Worm (Caenorhabditis elegans) whole organism, L4 larva: ENCODE measurements around the gene ser-2.

Source experiments
- D1046.2 ChIP-seq: fragments of 200-800 bp; sonication (Bioruptor generic); IDR thresholded peaks from 2 replicates; pipeline ENCODE4 v1.3.6; 2022; ENCODE audit warnings: missing genetic modification characterization, missing compliant biosample characterization
- F37D6.2 ChIP-seq: sonication (generic microtip); optimal IDR thresholded peaks from 2 replicates; lab custom pipeline; 2016; ENCODE audit warnings: mild to moderate bottlenecking, missing genetic modification characterization, missing compliant biosample characterization
- F44E2.7 ChIP-seq: fragments of 200-800 bp; sonication (Bioruptor generic); IDR thresholded peaks from 2 replicates; pipeline ENCODE4 v2.1.2; 2022; ENCODE audit warnings: missing genetic modification characterization, missing compliant biosample characterization
- R02D3.7 ChIP-seq: fragments of 150-350 bp; sonication (generic microtip); optimal IDR thresholded peaks from 3 replicates; lab custom pipeline; 2014; ENCODE audit warnings: missing biosample characterization, missing genetic modification characterization
- Y48G9A.11 ChIP-seq: fragments of 200-800 bp; sonication (Bioruptor generic); IDR thresholded peaks from 2 replicates; pipeline ENCODE4 v1.3.6; 2022; ENCODE audit warnings: missing genetic modification reagents, missing genetic modification characterization, missing compliant biosample characterization
- Y5F2A.4 ChIP-seq: fragments of 200-800 bp; sonication (Bioruptor generic); optimal IDR thresholded peaks from 2 replicates; lab custom pipeline; 2018; ENCODE audit warnings: mild to moderate bottlenecking, missing genetic modification characterization, missing compliant biosample characterization
- Y75B8A.6 ChIP-seq: fragments of 200-800 bp; sonication (Bioruptor generic); IDR thresholded peaks from 2 replicates; pipeline ENCODE4 v1.3.6; 2022; ENCODE audit warnings: missing genetic modification reagents, missing genetic modification characterization, missing compliant biosample characterization
- ZK337.2 ChIP-seq: fragments of 200-800 bp; sonication (Bioruptor generic); IDR thresholded peaks from 2 replicates; pipeline ENCODE4 v1.3.6; 2022; ENCODE audit warnings: missing genetic modification reagents, missing genetic modification characterization, missing compliant biosample characterization
- ZK546.5 ChIP-seq, 2 experiments: sonication (generic microtip); optimal IDR thresholded peaks; 2 replicates each; lab custom pipeline; 2017; ENCODE audit warnings: missing biosample characterization in 2 of 2, missing genetic modification characterization in 2 of 2
- ama-1 ChIP-seq: fragments of 150-350 bp; optimal IDR thresholded peaks from 2 replicates; lab custom pipeline; 2014; ENCODE audit warnings: inconsistent platforms, mixed read lengths
- ceh-20 ChIP-seq: fragments of 200-800 bp; sonication (Bioruptor generic); IDR thresholded peaks from 2 replicates; pipeline ENCODE4 v1.3.6; 2022; ENCODE audit warnings: missing genetic modification reagents, missing genetic modification characterization, missing compliant biosample characterization
- ceh-82 ChIP-seq: sonication (generic microtip); optimal IDR thresholded peaks from 2 replicates; lab custom pipeline; 2017; ENCODE audit warnings: missing biosample characterization, missing genetic modification characterization
- ces-1 ChIP-seq: fragments of 150-350 bp; sonication (generic microtip); optimal IDR thresholded peaks from 4 replicates; lab custom pipeline; 2014; ENCODE audit warnings: missing biosample characterization, missing genetic modification reagents, missing genetic modification characterization
- cey-2 ChIP-seq: sonication (generic microtip); optimal IDR thresholded peaks from 3 replicates; lab custom pipeline; 2017; ENCODE audit warnings: missing genetic modification characterization, mild to moderate bottlenecking, missing compliant biosample characterization, antibody characterized with exemption, borderline replicate concordance; ENCODE audit not compliant: insufficient read depth
- daf-12 ChIP-seq: fragments of 150-350 bp; optimal IDR thresholded peaks from 2 replicates; lab custom pipeline; 2014; ENCODE audit warnings: missing biosample characterization, missing genetic modification reagents, missing genetic modification characterization
- daf-16 ChIP-seq, 3 experiments: sonication (generic microtip); optimal IDR thresholded peaks; 2 replicates each; lab custom pipeline; 2016 to 2017; ENCODE audit warnings: missing genetic modification characterization in 3 of 3, missing genetic modification reagents in 3 of 3, mild to moderate bottlenecking in 2 of 3, missing compliant biosample characterization in 2 of 3, missing biosample characterization in 1 of 3, moderate library complexity in 1 of 3
- daf-19 ChIP-seq: fragments of 200-800 bp; sonication (Bioruptor generic); conservative IDR thresholded peaks from 2 replicates; pipeline ENCODE4 v1.3.6; 2022; ENCODE audit warnings: missing genetic modification characterization, missing compliant biosample characterization
- daf-8 ChIP-seq: fragments of 200-800 bp; sonication (Bioruptor generic); IDR thresholded peaks from 2 replicates; pipeline ENCODE4 v1.3.6; 2022; ENCODE audit warnings: missing genetic modification characterization, missing compliant biosample characterization
- dmd-6 ChIP-seq: fragments of 200-800 bp; sonication (Bioruptor generic); IDR thresholded peaks from 2 replicates; pipeline ENCODE4 v1.3.6; 2022; ENCODE audit warnings: missing genetic modification reagents, missing genetic modification characterization, missing compliant biosample characterization
- dmd-8 ChIP-seq: fragments of 200-800 bp; sonication (Bioruptor generic); IDR thresholded peaks from 2 replicates; pipeline ENCODE4 v1.3.6; 2022; ENCODE audit warnings: missing genetic modification characterization, missing compliant biosample characterization
- fos-1 ChIP-seq: fragments of 150-350 bp; optimal IDR thresholded peaks from 2 replicates; lab custom pipeline; 2014; ENCODE audit warnings: missing biosample characterization, missing genetic modification characterization
- hmg-1.1 ChIP-seq: fragments of 200-800 bp; sonication (Bioruptor generic); IDR thresholded peaks from 2 replicates; pipeline ENCODE4 v1.3.6; 2022; ENCODE audit warnings: missing genetic modification reagents, missing genetic modification characterization, missing compliant biosample characterization
- jun-1 ChIP-seq: fragments of 150-350 bp; optimal IDR thresholded peaks from 2 replicates; lab custom pipeline; 2014; ENCODE audit warnings: missing biosample characterization, missing genetic modification reagents, missing genetic modification characterization
- lin-1 ChIP-seq: fragments of 200-800 bp; sonication (Bioruptor generic); IDR thresholded peaks from 2 replicates; pipeline ENCODE4 v1.3.6; 2022; ENCODE audit warnings: missing genetic modification reagents, missing genetic modification characterization, missing compliant biosample characterization
- lin-39 ChIP-seq: fragments of 150-350 bp; optimal IDR thresholded peaks from 2 replicates; lab custom pipeline; 2014; ENCODE audit warnings: missing biosample characterization, missing genetic modification reagents, missing genetic modification characterization
- madf-9 ChIP-seq: fragments of 200-800 bp; sonication (Bioruptor generic); conservative IDR thresholded peaks from 2 replicates; pipeline ENCODE4 v1.3.6; 2022; ENCODE audit warnings: missing genetic modification reagents, missing genetic modification characterization, missing compliant biosample characterization
- mxl-2 ChIP-seq: fragments of 200-800 bp; sonication (Bioruptor generic); conservative IDR thresholded peaks from 2 replicates; pipeline ENCODE4 v1.3.6; 2022; ENCODE audit warnings: missing genetic modification reagents, missing genetic modification characterization, missing compliant biosample characterization
- nhr-10 ChIP-seq: fragments of 150-350 bp; optimal IDR thresholded peaks from 2 replicates; lab custom pipeline; 2014; ENCODE audit warnings: missing biosample characterization, missing genetic modification characterization
- nhr-102 ChIP-seq: sonication (generic microtip); optimal IDR thresholded peaks from 2 replicates; lab custom pipeline; 2016; ENCODE audit warnings: mild to moderate bottlenecking, missing genetic modification characterization, moderate library complexity, missing compliant biosample characterization
- nhr-237 ChIP-seq: sonication (generic microtip); optimal IDR thresholded peaks from 2 replicates; lab custom pipeline; 2017; ENCODE audit warnings: missing biosample characterization, missing genetic modification characterization
- nhr-28 ChIP-seq: fragments of 150-350 bp; optimal IDR thresholded peaks from 2 replicates; lab custom pipeline; 2014; ENCODE audit warnings: missing biosample characterization, missing genetic modification characterization
- nhr-41 ChIP-seq: fragments of 200-800 bp; sonication (Bioruptor generic); IDR thresholded peaks from 2 replicates; pipeline ENCODE4 v1.3.6; 2022; ENCODE audit warnings: missing genetic modification reagents, missing genetic modification characterization, missing compliant biosample characterization
- nhr-48 ChIP-seq: sonication (generic microtip); optimal IDR thresholded peaks from 2 replicates; lab custom pipeline; 2016; ENCODE audit warnings: mild to moderate bottlenecking, missing genetic modification characterization, missing compliant biosample characterization
- nhr-77 ChIP-seq: fragments of 150-350 bp; optimal IDR thresholded peaks from 2 replicates; lab custom pipeline; 2014; ENCODE audit warnings: missing biosample characterization, missing genetic modification characterization
- pha-4 ChIP-seq, 2 experiments: fragments of 150-350 bp in 1 of 2; fragments of 200-800 bp in 1 of 2; sonication (Bioruptor generic) in 1 of 2; IDR thresholded peaks in 1 of 2; optimal IDR thresholded peaks in 1 of 2; 2 replicates each; pipeline versions ENCODE4 v1.3.6 to Lab custom; 2014 to 2022; ENCODE audit warnings: missing genetic modification characterization in 2 of 2, missing genetic modification reagents in 2 of 2, missing biosample characterization in 1 of 2, missing compliant biosample characterization in 1 of 2
- php-3 ChIP-seq: fragments of 200-800 bp; sonication (Bioruptor generic); IDR thresholded peaks from 2 replicates; pipeline ENCODE4 v1.3.6; 2022; ENCODE audit warnings: missing genetic modification reagents, missing genetic modification characterization, missing compliant biosample characterization
- set-16 ChIP-seq: fragments of 200-800 bp; sonication (Bioruptor generic); IDR thresholded peaks from 2 replicates; pipeline ENCODE4 v1.3.6; 2022; ENCODE audit warnings: missing genetic modification reagents, missing genetic modification characterization, missing compliant biosample characterization
- skn-1 ChIP-seq: fragments of 150-350 bp; optimal IDR thresholded peaks from 2 replicates; lab custom pipeline; 2014; ENCODE audit warnings: missing biosample characterization, missing genetic modification characterization
- snpc-4 ChIP-seq: fragments of 150-350 bp; optimal IDR thresholded peaks from 2 replicates; lab custom pipeline; 2014; ENCODE audit warnings: missing biosample characterization, missing genetic modification characterization
- spr-1 ChIP-seq: sonication (generic microtip); optimal IDR thresholded peaks from 2 replicates; lab custom pipeline; 2016; ENCODE audit warnings: mild to moderate bottlenecking, missing genetic modification characterization, missing compliant biosample characterization
- spr-3 ChIP-seq: fragments of 200-800 bp; sonication (Bioruptor generic); optimal IDR thresholded peaks from 2 replicates; lab custom pipeline; 2018; ENCODE audit warnings: mild to moderate bottlenecking, missing genetic modification characterization, missing compliant biosample characterization
- tag-97 ChIP-seq: fragments of 200-800 bp; sonication (Bioruptor generic); IDR thresholded peaks from 2 replicates; pipeline ENCODE4 v1.3.6; 2022; ENCODE audit warnings: missing genetic modification characterization, missing compliant biosample characterization
- tra-1 ChIP-seq: fragments of 200-800 bp; sonication (Bioruptor generic); IDR thresholded peaks from 2 replicates; pipeline ENCODE4 v1.3.6; 2022; ENCODE audit warnings: missing genetic modification reagents, missing genetic modification characterization, missing compliant biosample characterization
- unc-62 ChIP-seq, 3 experiments: fragments of 150-350 bp in 1 of 3; sonication (generic microtip); optimal IDR thresholded peaks in 2 of 3; peaks in 1 of 3; 1 replicate in 1 of 3; 2 replicates in 2 of 3; lab custom pipeline; 2014 to 2017; ENCODE audit warnings: missing biosample characterization in 3 of 3, missing genetic modification characterization in 3 of 3, missing genetic modification reagents in 3 of 3, missing genotype in 1 of 3
- zip-11 ChIP-seq: fragments of 200-800 bp; sonication (Bioruptor generic); IDR thresholded peaks from 2 replicates; pipeline ENCODE4 v1.3.6; 2022; ENCODE audit warnings: missing genetic modification characterization, missing compliant biosample characterization
- zip-2 ChIP-seq: fragments of 150-350 bp; optimal IDR thresholded peaks from 2 replicates; lab custom pipeline; 2014; ENCODE audit warnings: missing biosample characterization, missing genetic modification characterization
- ztf-11 ChIP-seq: fragments of 150-350 bp; optimal IDR thresholded peaks from 2 replicates; lab custom pipeline; 2014; ENCODE audit warnings: missing biosample characterization, missing genetic modification characterization
- ztf-7 ChIP-seq: fragments of 150-350 bp; optimal IDR thresholded peaks from 2 replicates; lab custom pipeline; 2014; ENCODE audit warnings: missing biosample characterization, missing genetic modification characterization

ser-2 gene

ce11 chrX:15274827-15275761 is 27.7 kb downstream of the ser-2 start (continued):
- TF ChIP-seq cey-2 (tag; lab: Kevin White, UChicago) (no peak), fos-1 (tag; lab: Kevin White, UChicago) (no peak), ces-1 (GFP tag; lab: Kevin White, UChicago) (no peak), nhr-28 (tag; lab: Kevin White, UChicago) (peak; percentile 94), R02D3.7 (tag; lab: Kevin White, UChicago) (no peak), tra-1 (GFP tag; lab: Robert Waterston, UW) (peak; percentile 64; the same call in 1 of the 2 replicates), lin-39 (tag; lab: Kevin White, UChicago) (no peak), snpc-4 (no peak), nhr-237 (tag; lab: Kevin White, UChicago) (peak; percentile 17), zip-11 (GFP tag; lab: Robert Waterston, UW) (no peak), unc-62 (GFP tag; optimal IDR thresholded peaks at IDR 0.05 in 1 of 2; lab: Kevin White, UChicago) (peak in 1 of 2 experiments; percentile 99), unc-62 (tag; optimal IDR thresholded peaks at IDR 0.05; lab: Kevin White, UChicago) (no peak), daf-19 (no peak), spr-1 (tag; lab: Kevin White, UChicago) (peak; percentile 70), daf-8 (no peak), F37D6.2 (tag; lab: Kevin White, UChicago) (peak; percentile 28), D1046.2 (no peak), nhr-41 (GFP tag; lab: Robert Waterston, UW) (peak; percentile 71; the same call in 1 of the 2 replicates), nhr-10 (tag; lab: Kevin White, UChicago) (peak; percentile 59), daf-12 (no peak), nhr-77 (tag; lab: Kevin White, UChicago) (peak; percentile 87), php-3 (no peak), Y48G9A.11 (no peak), lin-1 (GFP tag; lab: Robert Waterston, UW) (peak; percentile 56; the same call in 1 of the 2 replicates), dmd-8 (no peak), F44E2.7 (GFP tag; lab: Robert Waterston, UW) (no peak), daf-16 (GFP tag; optimal IDR thresholded peaks at IDR 0.05; lab: Kevin White, UChicago) (peak in 1 of 2 experiments; percentile 75), daf-16 (tag; optimal IDR thresholded peaks at IDR 0.05; lab: Kevin White, UChicago) (peak; percentile 78), ama-1 (lab: Kevin White, UChicago) (no peak)

ce11 chrX:15274079-15274478 is 28.7 kb downstream of the ser-2 start:
- no peak for TF ChIP-seq ZK337.2 (GFP tag; lab: Robert Waterston, UW)
- no peak for TF ChIP-seq ZK546.5 (tag; optimal IDR thresholded peaks at IDR 0.05; lab: Kevin White, UChicago)
- no peak for TF ChIP-seq ama-1 (lab: Kevin White, UChicago)
- TF ChIP-seq mxl-2 (GFP tag; lab: Robert Waterston, UW) = no peak
- TF ChIP-seq ceh-20 (GFP tag; lab: Robert Waterston, UW) = no peak
- TF ChIP-seq Y75B8A.6 (GFP tag; lab: Robert Waterston, UW) = no peak
- no peak for TF ChIP-seq Y5F2A.4 (GFP tag; lab: Kevin White, UChicago)
- TF ChIP-seq jun-1 (tag; lab: Kevin White, UChicago) = no peak
- peak; percentile 84 for TF ChIP-seq nhr-48
- no peak for TF ChIP-seq Y48G9A.11
- no peak for TF ChIP-seq daf-12
- no peak for TF ChIP-seq ztf-7 (tag; lab: Kevin White, UChicago)
- no peak; the same call in 1 of the 2 replicates for TF ChIP-seq pha-4 (GFP tag; IDR thresholded peaks at IDR 0.05; lab: Robert Waterston, UW)
- TF ChIP-seq pha-4 (tag; optimal IDR thresholded peaks at IDR 0.05; lab: Kevin White, UChicago) = no peak
- TF ChIP-seq ztf-11 (tag; lab: Kevin White, UChicago) = no peak
- no peak for TF ChIP-seq zip-2 (tag; lab: Kevin White, UChicago)
- TF ChIP-seq skn-1 (tag; lab: Kevin White, UChicago) = no peak
- no peak for TF ChIP-seq F44E2.7 (GFP tag; lab: Robert Waterston, UW)
- no peak for TF ChIP-seq ceh-82 (tag; lab: Kevin White, UChicago)
- no peak; the same call in 1 of the 2 replicates for TF ChIP-seq dmd-6 (GFP tag; lab: Robert Waterston, UW)
- TF ChIP-seq hmg-1.1 (GFP tag; lab: Robert Waterston, UW) = no peak
- no peak for TF ChIP-seq tag-97
- no peak for TF ChIP-seq madf-9 (GFP tag; lab: Robert Waterston, UW)
- peak; percentile 57 for TF ChIP-seq set-16 (GFP tag; lab: Robert Waterston, UW)
- no peak for TF ChIP-seq nhr-102 (tag; lab: Kevin White, UChicago)
- no peak for TF ChIP-seq spr-3 (GFP tag; lab: Kevin White, UChicago)
- TF ChIP-seq nhr-28 (tag; lab: Kevin White, UChicago) = peak; percentile 64
